Worm (Caenorhabditis elegans): ENCODE measurements around the gene acr-18.
"Not testable (repeated sequence)": the region's sequence is repeated elsewhere in the genome, so short reads cannot be mapped to it uniquely, and the experiment has no call there.

Gene acr-18

DNA sequence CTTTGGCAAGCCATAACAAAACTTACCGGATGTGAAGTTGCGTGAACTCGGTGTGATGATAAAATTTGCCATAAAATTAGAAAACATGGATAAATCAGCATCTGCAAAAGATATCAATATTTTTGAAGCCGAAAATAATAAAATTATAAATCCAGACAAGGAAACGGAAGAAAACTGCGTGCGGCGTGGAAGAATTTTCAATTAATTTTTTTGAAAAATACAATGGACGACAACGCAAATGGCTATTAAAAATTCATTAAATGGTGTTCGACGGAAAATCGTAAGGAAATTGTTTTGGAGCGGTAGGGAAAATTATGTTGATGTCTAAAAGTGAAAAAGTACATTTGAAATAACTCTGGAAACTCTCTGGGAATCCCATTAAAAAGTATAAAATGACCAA, at the start of gene acr-18:
TSS of gene acr-18 (minus strand) at position 101 of the 400 bp plus-strand sequence.
- TF ChIP-seq ceh-48 (tag; optimal IDR thresholded peaks at IDR 0.05) (no peak), dve-1 (tag; optimal IDR thresholded peaks at IDR 0.05) (no peak), ceh-6 (GFP tag; optimal IDR thresholded peaks at IDR 0.05) (no peak), K02D7.2 (tag; optimal IDR thresholded peaks at IDR 0.05) (no peak), K09A11.1 (tag; optimal IDR thresholded peaks at IDR 0.05; ENCODE audit: insufficient read depth) (no peak), fkh-10 (GFP tag; optimal IDR thresholded peaks at IDR 0.05) (no peak), lim-6 (tag; optimal IDR thresholded peaks at IDR 0.05) (no peak)

DNA sequence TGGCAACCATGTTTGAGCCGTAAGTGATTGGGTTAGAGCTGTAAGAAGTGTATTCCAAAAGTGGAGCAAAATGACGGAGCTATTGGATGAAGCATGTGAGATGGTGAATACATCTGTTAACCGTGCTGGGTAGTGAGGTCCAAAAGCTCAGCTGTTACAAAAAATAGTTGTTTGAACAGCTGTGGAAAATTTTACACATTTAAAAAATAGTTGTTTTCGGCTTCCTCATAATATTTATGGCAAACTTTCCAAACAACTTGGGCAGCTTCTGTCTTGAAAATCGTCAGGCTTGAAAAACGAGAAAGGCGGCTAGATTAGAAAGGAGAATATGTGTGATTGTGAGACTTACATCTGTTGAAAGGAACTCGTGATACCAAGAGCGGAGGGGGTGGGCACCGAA, 46.1 kb upstream of the acr-18 start, which contains the start of gene fbxa-154:
TSS of gene fbxa-154 (minus strand) at position 101 of the 400 bp plus-strand sequence.
- TF ChIP-seq elt-4 (tag; optimal IDR thresholded peaks at IDR 0.05) (no peak), che-1 (tag; optimal IDR thresholded peaks at IDR 0.05) (no peak), ceh-22 (tag; optimal IDR thresholded peaks at IDR 0.05) (no peak), ceh-14 (tag; optimal IDR thresholded peaks at IDR 0.05) (no peak), eyg-1 (tag; optimal IDR thresholded peaks at IDR 0.05) (no peak), ama-1 (optimal IDR thresholded peaks at IDR 0.05) (no peak), unc-55 (GFP tag; optimal IDR thresholded peaks at IDR 0.05) (no peak)

- TF ChIP-seq pros-1 (tag; optimal IDR thresholded peaks at IDR 0.05) (no peak), rnt-1 (tag; optimal IDR thresholded peaks at IDR 0.05) (no peak), che-1 (tag; optimal IDR thresholded peaks at IDR 0.05) (no peak), ceh-48 (tag; optimal IDR thresholded peaks at IDR 0.05) (no peak), pha-4 (tag; optimal IDR thresholded peaks at IDR 0.05) (no peak), sdc-2 (tag; optimal IDR thresholded peaks at IDR 0.05) (no peak), fkh-6 (tag; optimal IDR thresholded peaks at IDR 0.05) (no peak), ceh-34 (tag; optimal IDR thresholded peaks at IDR 0.05) (no peak), unc-55 (GFP tag; optimal IDR thresholded peaks at IDR 0.05) (no peak), lin-11 (tag; optimal IDR thresholded peaks at IDR 0.05) (no peak), ceh-31 (tag; optimal IDR thresholded peaks at IDR 0.05) (no peak), ets-4 (tag; optimal IDR thresholded peaks at IDR 0.05) (no peak), eyg-1 (tag; optimal IDR thresholded peaks at IDR 0.05) (no peak), nhr-232 (tag; optimal IDR thresholded peaks at IDR 0.05) (no peak), ceh-6 (GFP tag; optimal IDR thresholded peaks at IDR 0.05) (no peak)
These were observed 43.3 kb upstream of the acr-18 start, which contains the start of gene fbxa-152 for ce11 chrV:15602253-15602652. Gene fbxa-152 (minus strand): TSS chrV:15602353.

- TF ChIP-seq ceh-22 (tag; optimal IDR thresholded peaks at IDR 0.05); zip-5 (tag; optimal IDR thresholded peaks at IDR 0.05); T23F11.4 (GFP tag; optimal IDR thresholded peaks at IDR 0.05): not testable (repeated sequence)
These were observed 40.8 kb upstream of the acr-18 start, which contains the start of gene B0391.14 for ce11 chrV:15599762-15600161. Gene B0391.14 (minus strand): TSS chrV:15599862.

ce11 chrV:15594573-15594972, 35.6 kb upstream of the acr-18 start, which contains the start of gene fbxa-139:
Gene fbxa-139 (minus strand): TSS chrV:15594673.
- TF ChIP-seq tbx-7 (tag; optimal IDR thresholded peaks at IDR 0.05) (no peak), fkh-6 (tag; optimal IDR thresholded peaks at IDR 0.05) (no peak), ets-4 (tag; optimal IDR thresholded peaks at IDR 0.05) (no peak)

DNA sequence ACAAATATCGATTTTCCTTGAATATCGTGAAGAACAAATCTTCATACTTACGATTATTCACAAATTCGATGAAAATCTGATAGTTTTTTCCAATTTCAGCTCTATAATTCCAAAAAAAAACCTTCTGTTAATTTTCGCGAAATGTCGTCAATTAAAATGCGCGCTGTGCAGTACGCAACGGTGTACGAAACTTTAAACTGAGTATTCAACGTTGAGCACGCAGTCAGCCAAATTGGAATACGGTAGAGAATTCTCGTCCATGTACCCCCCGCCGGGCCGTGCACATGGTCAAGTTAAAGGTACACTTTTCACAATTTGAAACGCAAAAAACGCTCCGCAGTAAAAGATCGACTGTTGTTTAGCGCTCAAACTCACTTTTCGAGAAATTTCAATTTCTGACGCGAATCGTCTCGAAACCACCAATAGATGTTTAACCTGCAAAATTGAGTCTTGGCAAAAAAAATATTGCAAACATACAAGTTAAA, 31.3 kb upstream of the acr-18 start, which contains the start of gene F28F8.7:
TSS of gene F28F8.7 (minus strand) at position 435 of the 485 bp plus-strand sequence.
- TF ChIP-seq ref-2 (tag; optimal IDR thresholded peaks at IDR 0.05): peak; percentile 29

DNA sequence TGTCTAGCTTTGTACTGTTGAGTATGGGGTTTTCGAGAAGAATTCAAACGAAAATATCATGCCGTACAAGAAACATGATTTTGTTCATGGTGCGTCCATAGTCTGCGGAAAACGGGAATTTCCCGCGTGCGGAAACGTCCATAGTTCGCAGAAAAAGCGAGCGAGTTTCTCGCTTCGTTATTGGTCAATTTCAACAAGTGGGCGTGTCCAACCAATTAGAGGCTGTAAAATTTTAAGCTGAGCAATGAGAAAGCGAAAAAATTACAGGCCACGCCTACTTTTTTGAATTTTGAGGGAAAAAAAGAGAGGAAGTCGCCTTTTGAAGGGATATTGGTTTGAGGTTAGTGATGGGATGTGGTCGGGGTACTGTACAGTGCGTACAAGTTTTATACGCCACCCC, 22.5 kb upstream of the acr-18 start:
- peak; percentile 30 for TF ChIP-seq nfya-1 (tag; optimal IDR thresholded peaks at IDR 0.05)
